Worm (Caenorhabditis elegans): ENCODE measurements around the gene nas-16.

DNA sequence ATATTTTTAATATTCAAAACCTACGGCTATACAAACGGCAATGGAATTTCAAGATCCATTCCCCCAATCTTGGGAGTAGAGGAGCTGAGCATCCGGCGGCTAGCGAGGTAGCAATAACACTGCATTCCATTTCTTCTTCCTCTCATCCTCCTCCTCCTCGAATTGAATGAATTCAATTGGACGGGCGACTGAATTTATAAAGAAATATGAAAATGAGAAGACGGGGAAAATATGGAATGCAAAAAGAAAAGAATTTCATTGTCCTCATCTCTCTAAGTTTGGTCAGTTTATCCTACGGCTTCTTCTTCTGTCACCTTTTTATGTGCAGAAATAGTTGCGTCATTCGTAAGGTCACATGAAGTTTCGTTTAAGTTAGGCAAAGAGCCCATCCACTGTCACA is 44.3 kb downstream of the nas-16 start:
- no peak for TF ChIP-seq nhr-76 (tag; optimal IDR thresholded peaks at IDR 0.05)
- TF ChIP-seq jun-1 (tag; optimal IDR thresholded peaks at IDR 0.05), result no peak
- no peak for TF ChIP-seq tlp-1 (tag; optimal IDR thresholded peaks at IDR 0.05)
- TF ChIP-seq ceh-8 (GFP tag; optimal IDR thresholded peaks at IDR 0.05), result no peak
- no peak for TF ChIP-seq elt-2 (tag; optimal IDR thresholded peaks at IDR 0.05)
- TF ChIP-seq nhr-28 (tag; optimal IDR thresholded peaks at IDR 0.05), result no peak
- no peak for TF ChIP-seq hpl-2 (GFP tag; optimal IDR thresholded peaks at IDR 0.05)
- no peak for TF ChIP-seq lin-15B (tag; optimal IDR thresholded peaks at IDR 0.05)
- TF ChIP-seq nhr-77 (tag; optimal IDR thresholded peaks at IDR 0.05), result no peak
- TF ChIP-seq ets-5 (GFP tag; IDR thresholded peaks at IDR 0.05), result no peak
- no peak for TF ChIP-seq pqm-1 (tag; optimal IDR thresholded peaks at IDR 0.05)
- no peak for TF ChIP-seq F16B12.6 (tag; optimal IDR thresholded peaks at IDR 0.05)

Data from whole organism, L1 larva.